Fruit fly (Drosophila melanogaster): ENCODE measurements around the gene GstO1.
A peak's percentile ranks its signal among the peaks of the same experiment; 100 is the strongest.

GstO1 gene

dm6 chr3L:8524816-8525625, at the start of gene GstO1, which contains the start of gene foi:
Gene GstO1 (minus strand): TSS chr3L:8524866.
Gene foi (plus strand): TSS chr3L:8525244.
- TF ChIP-seq pad (GFP tag; optimal IDR thresholded peaks at IDR 0.05) = peak; percentile 5
- TF ChIP-seq Crg-1 (GFP tag; optimal IDR thresholded peaks at IDR 0.05) = peak; percentile 52
- TF ChIP-seq cic (GFP tag; optimal IDR thresholded peaks at IDR 0.05) = peak; percentile 84
- TF ChIP-seq Hr96 (GFP tag; optimal IDR thresholded peaks at IDR 0.05) = no peak
- TF ChIP-seq tj (GFP tag; optimal IDR thresholded peaks at IDR 0.05) = peak; percentile 65
- TF ChIP-seq ovo (GFP tag; optimal IDR thresholded peaks at IDR 0.05) = peak; percentile 32
- peak; percentile 57 for TF ChIP-seq bab1 (GFP tag; optimal IDR thresholded peaks at IDR 0.05)
- TF ChIP-seq CG14711 (tag; optimal IDR thresholded peaks at IDR 0.05) = peak; percentile 56
- peak; percentile 57 for TF ChIP-seq Mnt (GFP tag; optimal IDR thresholded peaks at IDR 0.05)
- no peak for TF ChIP-seq toe (GFP tag; optimal IDR thresholded peaks at IDR 0.05)
- peak; percentile 22 for TF ChIP-seq CG12768 (GFP tag; optimal IDR thresholded peaks at IDR 0.05)
- no peak for TF ChIP-seq Clk (GFP tag; optimal IDR thresholded peaks at IDR 0.05)
- no peak for TF ChIP-seq CG5204 (GFP tag; optimal IDR thresholded peaks at IDR 0.05)
- peak; percentile 48 for TF ChIP-seq CG11617 (GFP tag; optimal IDR thresholded peaks at IDR 0.05)
- TF ChIP-seq cnc (optimal IDR thresholded peaks at IDR 0.05) = no peak
- TF ChIP-seq kay (GFP tag; ENCODE audit: borderline replicate concordance) = peak; percentile 62
- peak; percentile 19 for TF ChIP-seq CG33017 (tag; optimal IDR thresholded peaks at IDR 0.05)
- peak; percentile 59 for TF ChIP-seq CG7101 (tag; optimal IDR thresholded peaks at IDR 0.05)
- TF ChIP-seq CG1620 (GFP tag; optimal IDR thresholded peaks at IDR 0.05) = peak; percentile 35
- TF ChIP-seq CG7045 (GFP tag; optimal IDR thresholded peaks at IDR 0.05) = peak; percentile 11

- TF ChIP-seq CG5204 (GFP tag; optimal IDR thresholded peaks at IDR 0.05) (no peak), CG12768 (GFP tag; optimal IDR thresholded peaks at IDR 0.05) (no peak), toe (GFP tag; optimal IDR thresholded peaks at IDR 0.05) (no peak), ovo (GFP tag; optimal IDR thresholded peaks at IDR 0.05) (no peak), Clk (GFP tag; optimal IDR thresholded peaks at IDR 0.05) (no peak), CG14711 (tag; optimal IDR thresholded peaks at IDR 0.05) (no peak), CG7101 (tag; optimal IDR thresholded peaks at IDR 0.05) (no peak), CG7045 (GFP tag; optimal IDR thresholded peaks at IDR 0.05) (no peak), tj (GFP tag; optimal IDR thresholded peaks at IDR 0.05) (no peak), CG1620 (GFP tag; optimal IDR thresholded peaks at IDR 0.05) (no peak), cic (GFP tag; optimal IDR thresholded peaks at IDR 0.05) (no peak)
Measured at dm6 chr3L:8560637-8561036, 36.0 kb upstream of the GstO1 start.

- no peak for TF ChIP-seq CG5204 (GFP tag; optimal IDR thresholded peaks at IDR 0.05)
- no peak for TF ChIP-seq CG33017 (tag; optimal IDR thresholded peaks at IDR 0.05)
- no peak for TF ChIP-seq cnc (optimal IDR thresholded peaks at IDR 0.05)
Measured at dm6 chr3L:8559754-8560328, 35.2 kb upstream of the GstO1 start.

- TF ChIP-seq CG7101 (tag; optimal IDR thresholded peaks at IDR 0.05) (no peak), CG14711 (tag; optimal IDR thresholded peaks at IDR 0.05) (no peak), cic (GFP tag; optimal IDR thresholded peaks at IDR 0.05) (no peak)
Measured at dm6 chr3L:8557018-8557417, 32.4 kb upstream of the GstO1 start.

dm6 chr3L:8554024-8554642, 29.5 kb upstream of the GstO1 start:
- TF ChIP-seq CG11617 (GFP tag; optimal IDR thresholded peaks at IDR 0.05) (no peak), CG14711 (tag; optimal IDR thresholded peaks at IDR 0.05) (no peak), tj (GFP tag; optimal IDR thresholded peaks at IDR 0.05) (no peak), CG5204 (GFP tag; optimal IDR thresholded peaks at IDR 0.05) (no peak), cic (GFP tag; optimal IDR thresholded peaks at IDR 0.05) (peak; percentile 22)

dm6 chr3L:8553125-8553524, 28.5 kb upstream of the GstO1 start:
- no peak for TF ChIP-seq tj (GFP tag; optimal IDR thresholded peaks at IDR 0.05)
- TF ChIP-seq CG11617 (GFP tag; optimal IDR thresholded peaks at IDR 0.05) = no peak
- no peak for TF ChIP-seq Mnt (GFP tag; optimal IDR thresholded peaks at IDR 0.05)
- no peak for TF ChIP-seq CG12768 (GFP tag; optimal IDR thresholded peaks at IDR 0.05)
- no peak for TF ChIP-seq ovo (GFP tag; optimal IDR thresholded peaks at IDR 0.05)
- TF ChIP-seq cic (GFP tag; optimal IDR thresholded peaks at IDR 0.05) = no peak
- no peak for TF ChIP-seq Crg-1 (GFP tag; optimal IDR thresholded peaks at IDR 0.05)
- no peak for TF ChIP-seq CG1620 (GFP tag; optimal IDR thresholded peaks at IDR 0.05)

- TF ChIP-seq CG33017 (tag; optimal IDR thresholded peaks at IDR 0.05) (no peak), cnc (optimal IDR thresholded peaks at IDR 0.05) (no peak), CG14711 (tag; optimal IDR thresholded peaks at IDR 0.05) (no peak), CG7045 (GFP tag; optimal IDR thresholded peaks at IDR 0.05) (no peak), Hr96 (GFP tag; optimal IDR thresholded peaks at IDR 0.05) (no peak), toe (GFP tag; optimal IDR thresholded peaks at IDR 0.05) (no peak), bab1 (GFP tag; optimal IDR thresholded peaks at IDR 0.05) (no peak), kay (GFP tag; ENCODE audit: borderline replicate concordance) (no peak), CG12768 (GFP tag; optimal IDR thresholded peaks at IDR 0.05) (no peak), CG5204 (GFP tag; optimal IDR thresholded peaks at IDR 0.05) (no peak)
Measured at dm6 chr3L:8550836-8551235, 26.2 kb upstream of the GstO1 start.
